Fruit fly (Drosophila melanogaster) whole organism, embryonic: ENCODE data around the gene CG17744.

Source experiments
- Abd-B ChIP-seq: fragments of 200-800 bp; sonication (Bioruptor generic); optimal IDR thresholded peaks from 2 replicates; lab custom pipeline; 2018; ENCODE audit warnings: missing biosample characterization, mild to moderate bottlenecking, missing genetic modification characterization, moderate library complexity
- CG10462 ChIP-seq: fragments of 200-800 bp; sonication (Bioruptor generic); optimal IDR thresholded peaks from 2 replicates; lab custom pipeline; 2016; ENCODE audit warnings: missing biosample characterization, missing genetic modification characterization
- CG11695 ChIP-seq: fragments of 200-800 bp; sonication (Bioruptor generic); IDR thresholded peaks from 3 replicates; pipeline ENCODE4 v1.3.6; 2022; ENCODE audit warnings: missing biosample characterization, missing genetic modification characterization
- CG13287 ChIP-seq: fragments of 200-800 bp; sonication (Bioruptor generic); IDR thresholded peaks from 2 replicates; pipeline ENCODE4 v1.3.6; 2022; ENCODE audit warnings: missing biosample characterization, missing genetic modification characterization; ENCODE audit not compliant: partially characterized antibody
- CG13296 ChIP-seq: fragments of 200-800 bp; sonication (Bioruptor generic); optimal IDR thresholded peaks from 3 replicates; lab custom pipeline; 2018; ENCODE audit warnings: missing biosample characterization, mild to moderate bottlenecking, missing genetic modification characterization
- CG16779 ChIP-seq: fragments of 200-800 bp; sonication (Bioruptor generic); IDR thresholded peaks from 2 replicates; pipeline ENCODE4 v1.3.6; 2022; ENCODE audit warnings: missing biosample characterization, missing genetic modification characterization
- CG2199 ChIP-seq: fragments of 200-800 bp; sonication (Bioruptor generic); IDR thresholded peaks from 3 replicates; pipeline ENCODE4 v1.3.6; 2022; ENCODE audit warnings: missing biosample characterization, missing genetic modification characterization
- CG31441 ChIP-seq: fragments of 200-800 bp; sonication (Bioruptor generic); IDR thresholded peaks from 2 replicates; pipeline ENCODE4 v1.3.6; 2022; ENCODE audit warnings: missing biosample characterization, missing genetic modification characterization
- CG34224 ChIP-seq: fragments of 200-800 bp; sonication (Bioruptor generic); IDR thresholded peaks from 3 replicates; pipeline ENCODE4 v1.3.6; 2022; ENCODE audit warnings: missing biosample characterization, missing genetic modification characterization; ENCODE audit not compliant: partially characterized antibody
- CG34376 ChIP-seq: fragments of 200-800 bp; sonication (Bioruptor generic); optimal IDR thresholded peaks from 2 replicates; lab custom pipeline; 2018; ENCODE audit warnings: missing biosample characterization, mild to moderate bottlenecking, missing genetic modification characterization
- CG34422 ChIP-seq: fragments of 200-800 bp; sonication (Bioruptor generic); IDR thresholded peaks from 3 replicates; pipeline ENCODE4 v1.3.6; 2022; ENCODE audit warnings: missing biosample characterization, missing genetic modification characterization
- CG3838 ChIP-seq: fragments of 200-800 bp; sonication (Bioruptor generic); optimal IDR thresholded peaks from 3 replicates; lab custom pipeline; 2016; ENCODE audit warnings: missing biosample characterization, missing genetic modification characterization
- CG43689 ChIP-seq: fragments of 200-800 bp; sonication (Bioruptor generic); IDR thresholded peaks from 2 replicates; pipeline ENCODE4 v1.3.6; 2022; ENCODE audit warnings: missing biosample characterization, missing genetic modification characterization
- CG4730 ChIP-seq: fragments of 200-800 bp; sonication (Bioruptor generic); IDR thresholded peaks from 2 replicates; pipeline ENCODE4 v1.3.6; 2022; ENCODE audit warnings: missing biosample characterization, missing genetic modification characterization
- CG5245 ChIP-seq: fragments of 200-800 bp; sonication (Bioruptor generic); optimal IDR thresholded peaks from 3 replicates; lab custom pipeline; 2016; ENCODE audit warnings: missing biosample characterization, missing genetic modification characterization
- CG6175 ChIP-seq: fragments of 200-800 bp; sonication (Bioruptor generic); IDR thresholded peaks from 3 replicates; pipeline ENCODE4 v1.3.6; 2022; ENCODE audit warnings: missing biosample characterization, missing genetic modification characterization
- CoRest ChIP-seq: fragments of 200-800 bp; sonication (Bioruptor generic); optimal IDR thresholded peaks from 3 replicates; lab custom pipeline; 2018; ENCODE audit warnings: missing biosample characterization, mild to moderate bottlenecking, missing genetic modification characterization, moderate library complexity
- Doc2 ChIP-seq: fragments of 200-800 bp; sonication (Bioruptor generic); IDR thresholded peaks from 2 replicates; pipeline ENCODE4 v1.3.6; 2022; ENCODE audit warnings: missing biosample characterization, missing genetic modification characterization
- Dref ChIP-seq: fragments of 200-800 bp; sonication (Bioruptor generic); IDR thresholded peaks from 2 replicates; pipeline ENCODE4 v1.3.6; 2022; ENCODE audit warnings: missing biosample characterization, missing genetic modification characterization
- E2f1 ChIP-seq: fragments of 200-800 bp; sonication (Bioruptor generic); IDR thresholded peaks from 2 replicates; pipeline ENCODE4 v1.3.6; 2022; ENCODE audit warnings: missing biosample characterization, missing genetic modification characterization
- Eip74EF ChIP-seq, 2 experiments: fragments of 200-800 bp in 1 of 2; fragments of >200 bp in 1 of 2; sonication (Bioruptor generic) in 1 of 2; optimal IDR thresholded peaks; 2 replicates each; lab custom pipeline; 2017 to 2019; ENCODE audit warnings: missing biosample characterization in 2 of 2, missing genetic modification characterization in 2 of 2, mild to moderate bottlenecking in 1 of 2, moderate library complexity in 1 of 2
- Ets97D ChIP-seq: fragments of 200-800 bp; sonication (Bioruptor generic); optimal IDR thresholded peaks from 3 replicates; lab custom pipeline; 2016; ENCODE audit warnings: missing biosample characterization, missing genetic modification characterization
- Hr3 ChIP-seq: fragments of 200-800 bp; sonication (Bioruptor generic); optimal IDR thresholded peaks from 3 replicates; lab custom pipeline; 2016; ENCODE audit warnings: missing biosample characterization, missing genetic modification characterization
- Jarid2 ChIP-seq: fragments of 200-800 bp; sonication (Bioruptor generic); optimal IDR thresholded peaks from 3 replicates; lab custom pipeline; 2017; ENCODE audit warnings: mild to moderate bottlenecking, missing biosample characterization, missing genetic modification reagents, missing genetic modification characterization
- NK7.1 ChIP-seq: fragments of 200-800 bp; sonication (Bioruptor generic); optimal IDR thresholded peaks from 3 replicates; lab custom pipeline; 2016; ENCODE audit warnings: missing biosample characterization, missing genetic modification characterization
- Neu2 ChIP-seq: fragments of 200-800 bp; sonication (Bioruptor generic); optimal IDR thresholded peaks from 3 replicates; lab custom pipeline; 2016; ENCODE audit warnings: missing biosample characterization, missing genetic modification characterization, borderline replicate concordance
- NfI ChIP-seq: fragments of 200-800 bp; sonication (Bioruptor generic); optimal IDR thresholded peaks from 3 replicates; lab custom pipeline; 2018; ENCODE audit warnings: missing biosample characterization, mild to moderate bottlenecking, missing genetic modification characterization, moderate library complexity
- PHDP ChIP-seq: fragments of 200-800 bp; sonication (Bioruptor generic); optimal IDR thresholded peaks from 3 replicates; lab custom pipeline; 2018; ENCODE audit warnings: missing biosample characterization, mild to moderate bottlenecking, missing genetic modification characterization, moderate library complexity
- Pdp1 ChIP-seq, 2 experiments: fragments of 200-800 bp; sonication (Bioruptor generic); optimal IDR thresholded peaks; 3 replicates each; lab custom pipeline; 2016; ENCODE audit warnings: missing biosample characterization in 2 of 2, missing genetic modification characterization in 2 of 2, mild to moderate bottlenecking in 1 of 2, moderate library complexity in 1 of 2
- Sry-δ ChIP-seq: fragments of 200-800 bp; sonication (Bioruptor generic); optimal IDR thresholded peaks from 2 replicates; lab custom pipeline; 2016; ENCODE audit warnings: missing biosample characterization, missing genetic modification characterization
- Trl ChIP-seq, 3 experiments: fragments of >200 bp in 2 of 3; fragments of 200-800 bp in 1 of 3; sonication (Bioruptor generic) in 1 of 3; optimal IDR thresholded peaks; 2 replicates in 1 of 3; 3 replicates in 2 of 3; lab custom pipeline; 2016 to 2017; ENCODE audit warnings: missing biosample characterization in 1 of 3, missing genetic modification characterization in 1 of 3
- Usf ChIP-seq: fragments of 200-800 bp; sonication (Bioruptor generic); optimal IDR thresholded peaks from 2 replicates; lab custom pipeline; 2017; ENCODE audit warnings: missing genotype, missing biosample characterization, missing genetic modification characterization
- az2 ChIP-seq: fragments of 200-800 bp; sonication (Bioruptor generic); optimal IDR thresholded peaks from 3 replicates; lab custom pipeline; 2016; ENCODE audit warnings: missing biosample characterization, missing genetic modification characterization
- chm ChIP-seq: fragments of 200-800 bp; sonication (Bioruptor generic); IDR thresholded peaks from 2 replicates; pipeline ENCODE4 v1.3.6; 2022; ENCODE audit warnings: missing biosample characterization, missing genetic modification characterization
- dan ChIP-seq: fragments of 200-800 bp; sonication (Bioruptor generic); IDR thresholded peaks from 2 replicates; pipeline ENCODE4 v1.3.6; 2022; ENCODE audit warnings: missing biosample characterization, missing genetic modification characterization
- en ChIP-seq: fragments of 200-800 bp; sonication (Bioruptor generic); optimal IDR thresholded peaks from 2 replicates; lab custom pipeline; 2016; ENCODE audit warnings: missing biosample characterization, missing genetic modification characterization
- fd102C ChIP-seq: fragments of 200-800 bp; sonication (Bioruptor generic); optimal IDR thresholded peaks from 2 replicates; lab custom pipeline; 2018; ENCODE audit warnings: missing biosample characterization, mild to moderate bottlenecking, missing genetic modification characterization, moderate library complexity
- gsb-n ChIP-seq: fragments of 200-800 bp; sonication (Bioruptor generic); optimal IDR thresholded peaks from 3 replicates; lab custom pipeline; 2018; ENCODE audit warnings: missing biosample characterization, mild to moderate bottlenecking, missing genetic modification characterization
- lab ChIP-seq: fragments of 200-800 bp; sonication (Bioruptor generic); optimal IDR thresholded peaks from 3 replicates; lab custom pipeline; 2017; ENCODE audit warnings: missing biosample characterization, missing genetic modification characterization, mild to moderate bottlenecking, moderate library complexity, missing genetic modification reagents
- lola ChIP-seq, 3 experiments: fragments of >200 bp in 2 of 3; fragments of 200-800 bp in 1 of 3; sonication (Bioruptor generic) in 1 of 3; optimal IDR thresholded peaks; 2 replicates each; lab custom pipeline; 2017 to 2019; ENCODE audit warnings: missing biosample characterization in 3 of 3, missing genetic modification characterization in 3 of 3, mild to moderate bottlenecking in 1 of 3, moderate library complexity in 1 of 3
- nerfin-1 ChIP-seq: fragments of 200-800 bp; sonication (Bioruptor generic); optimal IDR thresholded peaks from 3 replicates; lab custom pipeline; 2019; ENCODE audit warnings: missing biosample characterization, mild to moderate bottlenecking, missing genetic modification characterization, moderate library complexity
- pan ChIP-seq, 4 experiments: fragments of >200 bp in 3 of 4; fragments of 200-800 bp in 1 of 4; sonication (Bioruptor generic) in 1 of 4; optimal IDR thresholded peaks in 3 of 4; IDR thresholded peaks in 1 of 4; 2 replicates each; pipeline versions ENCODE4 v1.3.6 to Lab custom; 2017 to 2022; ENCODE audit warnings: missing biosample characterization in 2 of 4, missing genetic modification characterization in 2 of 4, mixed read lengths in 1 of 4
- peb ChIP-seq: fragments of 200-800 bp; sonication (Bioruptor generic); IDR thresholded peaks from 2 replicates; pipeline ENCODE4 v1.3.6; 2022; ENCODE audit warnings: missing biosample characterization, missing genetic modification characterization
- pzg ChIP-seq: fragments of 200-800 bp; sonication (Bioruptor generic); optimal IDR thresholded peaks from 3 replicates; lab custom pipeline; 2018; ENCODE audit warnings: missing biosample characterization, mild to moderate bottlenecking, missing genetic modification characterization, moderate library complexity
- scrt ChIP-seq: fragments of 200-800 bp; sonication (Bioruptor generic); optimal IDR thresholded peaks from 2 replicates; lab custom pipeline; 2018; ENCODE audit warnings: missing biosample characterization, mild to moderate bottlenecking, missing genetic modification characterization, moderate library complexity
- sens ChIP-seq: fragments of 200-800 bp; sonication (Bioruptor generic); peaks from one replicate; lab custom pipeline; 2016; ENCODE audit warnings: missing biosample characterization, missing genetic modification characterization
- shn ChIP-seq: fragments of 200-800 bp; sonication (Bioruptor generic); optimal IDR thresholded peaks from 3 replicates; lab custom pipeline; 2016; ENCODE audit warnings: missing biosample characterization, missing genetic modification characterization
- slp2 ChIP-seq: fragments of 200-800 bp; sonication (Bioruptor generic); optimal IDR thresholded peaks from 2 replicates; lab custom pipeline; 2016; ENCODE audit warnings: missing biosample characterization, missing genetic modification characterization
- sqz ChIP-seq: fragments of 200-800 bp; sonication (Bioruptor generic); optimal IDR thresholded peaks from 3 replicates; lab custom pipeline; 2018; ENCODE audit warnings: missing biosample characterization, mild to moderate bottlenecking, missing genetic modification characterization
- yki ChIP-seq: fragments of >200 bp; optimal IDR thresholded peaks from 3 replicates; lab custom pipeline; 2018

CG17744 gene

DNA sequence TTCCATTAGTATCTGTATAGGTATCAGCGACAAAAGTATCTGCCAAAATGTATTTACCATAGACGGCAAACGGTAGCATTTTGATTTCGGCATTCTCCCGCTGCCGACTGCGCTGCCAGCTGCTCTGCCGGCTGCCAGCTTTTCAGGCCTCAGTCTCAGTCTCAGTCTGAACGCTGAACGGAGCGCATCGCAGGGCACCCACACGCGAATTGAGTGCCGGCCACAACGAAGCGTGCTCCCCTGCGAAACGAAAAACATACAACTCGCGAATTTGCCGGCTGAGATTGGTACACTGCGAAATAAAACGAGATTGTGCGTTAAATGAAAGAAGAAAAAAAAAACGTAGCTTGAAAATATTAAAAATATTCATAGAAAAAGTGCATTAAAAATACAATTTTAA lies 27.9 kb downstream of the CG17744 start, which contains the start of gene Mp:
Mp (plus strand) TSS at position 152 of the 400 bp plus-strand sequence.
- TF ChIP-seq CG3838 (no peak), CG2199 (GFP tag; lab: Robert Waterston, UW) (no peak), CG34422 (GFP tag; lab: Robert Waterston, UW) (peak; percentile 64; the same call in 1 of the 3 replicates), sqz (no peak), CG5245 (GFP tag; lab: Kevin White, UChicago) (no peak), Hr3 (GFP tag; lab: Kevin White, UChicago) (no peak), Trl (optimal IDR thresholded peaks at IDR 0.05; lab: Kevin White, UChicago) (peak; percentile 0 to 2), Trl (GFP tag; optimal IDR thresholded peaks at IDR 0.05; lab: Kevin White, UChicago) (no peak), nerfin-1 (tag; lab: Kevin White, UChicago) (no peak), Dref (no peak), lola (GFP tag; optimal IDR thresholded peaks at IDR 0.05; lab: Kevin White, UChicago) (no peak), slp2 (GFP tag; lab: Kevin White, UChicago) (no peak), Sry-δ (no peak), CG34376 (no peak), CG6175 (GFP tag; lab: Robert Waterston, UW) (no peak), fd102C (GFP tag; lab: Kevin White, UChicago) (no peak), Abd-B (GFP tag; lab: Kevin White, UChicago) (no peak), chm (GFP tag; lab: Robert Waterston, UW) (peak; percentile 41; the same call in 1 of the 2 replicates), shn (GFP tag; lab: Kevin White, UChicago) (no peak), Pdp1 (GFP tag; optimal IDR thresholded peaks at IDR 0.05; lab: Kevin White, UChicago) (no peak), CG11695 (GFP tag; lab: Robert Waterston, UW) (peak; percentile 49; the same call in 1 of the 3 replicates), Usf (GFP tag; lab: Kevin White, UChicago) (no peak), scrt (GFP tag; lab: Kevin White, UChicago) (peak; percentile 18), PHDP (peak; percentile 16), dan (GFP tag; lab: Robert Waterston, UW) (no peak), sens (GFP tag; lab: Kevin White, UChicago) (peak; percentile 70), pan (optimal IDR thresholded peaks at IDR 0.05; lab: Kevin White, UChicago) (no peak), pan (GFP tag; optimal IDR thresholded peaks at IDR 0.05 in 1 of 2, IDR thresholded peaks at IDR 0.05 in 1 of 2) (peak in 1 of 2 experiments; percentile 21), peb (GFP tag; lab: Robert Waterston, UW) (no peak), CG43689 (GFP tag; lab: Robert Waterston, UW) (no peak), Jarid2 (peak; percentile 78), lab (GFP tag; lab: Kevin White, UChicago) (peak; percentile 26), az2 (GFP tag; lab: Kevin White, UChicago) (no peak), Neu2 (no peak), Ets97D (GFP tag; lab: Kevin White, UChicago) (no peak), CG4730 (no peak), CG31441 (GFP tag; lab: Robert Waterston, UW) (no peak), pzg (no peak), CG16779 (GFP tag; lab: Robert Waterston, UW) (no peak), CG13287 (GFP tag; lab: Robert Waterston, UW) (peak; percentile 57; the same call in 1 of the 2 replicates), NK7.1 (GFP tag; lab: Kevin White, UChicago) (no peak), CG13296 (GFP tag; lab: Kevin White, UChicago) (no peak), NfI (GFP tag; lab: Kevin White, UChicago) (no peak), CoRest (tag; lab: Kevin White, UChicago) (no peak), gsb-n (tag; lab: Kevin White, UChicago) (no peak), yki (lab: Kevin White, UChicago) (no peak), Eip74EF (GFP tag; optimal IDR thresholded peaks at IDR 0.05; lab: Kevin White, UChicago) (no peak), Doc2 (GFP tag; lab: Robert Waterston, UW) (no peak), CG34224 (no peak), E2f1 (GFP tag; lab: Robert Waterston, UW) (peak; percentile 28; the same call in 1 of the 2 replicates), en (no peak), CG10462 (GFP tag; lab: Kevin White, UChicago) (no peak)
